Fruit fly (Drosophila melanogaster) whole organism, embryonic: ENCODE results near the gene Cdc7.

Experiments
- CG10543 ChIP-seq: fragments of 200-800 bp; sonication (Bioruptor generic); optimal IDR thresholded peaks from 3 replicates; lab custom pipeline; 2017; ENCODE audit warnings: missing biosample characterization, mild to moderate bottlenecking, missing genetic modification characterization, moderate library complexity
- CG11456 ChIP-seq: fragments of 200-800 bp; sonication (Bioruptor generic); IDR thresholded peaks from 3 replicates; pipeline ENCODE4 v1.3.6; 2022; ENCODE audit warnings: missing biosample characterization, missing genetic modification characterization
- CG12391 ChIP-seq: fragments of 200-800 bp; sonication (Bioruptor generic); optimal IDR thresholded peaks from 3 replicates; lab custom pipeline; 2018; ENCODE audit warnings: missing biosample characterization, mild to moderate bottlenecking, missing genetic modification characterization, moderate library complexity
- CG15601 ChIP-seq: fragments of 200-800 bp; sonication (Bioruptor generic); optimal IDR thresholded peaks from 3 replicates; lab custom pipeline; 2019; ENCODE audit warnings: missing biosample characterization, mild to moderate bottlenecking, missing genetic modification characterization, moderate library complexity
- CG16779 ChIP-seq: fragments of 200-800 bp; sonication (Bioruptor generic); IDR thresholded peaks from 2 replicates; pipeline ENCODE4 v1.3.6; 2022; ENCODE audit warnings: missing biosample characterization, missing genetic modification characterization
- CG17186 ChIP-seq: fragments of 200-800 bp; sonication (Bioruptor generic); optimal IDR thresholded peaks from 3 replicates; lab custom pipeline; 2017; ENCODE audit warnings: missing biosample characterization, missing genetic modification reagents, missing genetic modification characterization
- CG18262 ChIP-seq: fragments of 200-800 bp; optimal IDR thresholded peaks from 3 replicates; lab custom pipeline; 2019; ENCODE audit warnings: missing biosample characterization, mild to moderate bottlenecking, missing genetic modification characterization, moderate library complexity
- CG18476 ChIP-seq: fragments of 200-800 bp; sonication (Bioruptor generic); optimal IDR thresholded peaks from 2 replicates; lab custom pipeline; 2016; ENCODE audit warnings: missing biosample characterization, mild to moderate bottlenecking, missing genetic modification characterization
- CG18619 ChIP-seq: fragments of 200-800 bp; sonication (Bioruptor generic); optimal IDR thresholded peaks from 3 replicates; lab custom pipeline; 2017; ENCODE audit warnings: missing biosample characterization, mild to moderate bottlenecking, missing genetic modification characterization
- CG2129 ChIP-seq: fragments of 200-800 bp; sonication (Bioruptor generic); IDR thresholded peaks from 2 replicates; pipeline ENCODE4 v1.3.6; 2022; ENCODE audit warnings: missing biosample characterization, missing genetic modification characterization; ENCODE audit not compliant: partially characterized antibody
- CG31388 ChIP-seq: fragments of 200-800 bp; sonication (Bioruptor generic); optimal IDR thresholded peaks from 2 replicates; lab custom pipeline; 2016; ENCODE audit warnings: missing biosample characterization, missing genetic modification characterization
- CG31441 ChIP-seq: fragments of 200-800 bp; sonication (Bioruptor generic); IDR thresholded peaks from 2 replicates; pipeline ENCODE4 v1.3.6; 2022; ENCODE audit warnings: missing biosample characterization, missing genetic modification characterization
- CG4282 ChIP-seq: fragments of 200-800 bp; sonication (Bioruptor generic); optimal IDR thresholded peaks from 2 replicates; lab custom pipeline; 2016; ENCODE audit warnings: missing biosample characterization, missing genetic modification characterization
- CG4404 ChIP-seq: fragments of 200-800 bp; sonication (Bioruptor generic); IDR thresholded peaks from 2 replicates; pipeline ENCODE4 v1.3.6; 2022; ENCODE audit warnings: missing biosample characterization, missing genetic modification characterization
- CG6254 ChIP-seq: fragments of 200-800 bp; sonication (Bioruptor generic); optimal IDR thresholded peaks from 3 replicates; lab custom pipeline; 2017; ENCODE audit warnings: mild to moderate bottlenecking, missing biosample characterization, missing genetic modification reagents, missing genetic modification characterization
- CG9797 ChIP-seq: fragments of 200-800 bp; sonication (Bioruptor generic); optimal IDR thresholded peaks from 3 replicates; lab custom pipeline; 2018; ENCODE audit warnings: missing biosample characterization, mild to moderate bottlenecking, missing genetic modification characterization
- CG9817 ChIP-seq: fragments of 200-800 bp; sonication (Bioruptor generic); optimal IDR thresholded peaks from 2 replicates; lab custom pipeline; 2018; ENCODE audit warnings: missing biosample characterization, mild to moderate bottlenecking, missing genetic modification characterization, moderate library complexity
- CoRest ChIP-seq: fragments of 200-800 bp; sonication (Bioruptor generic); optimal IDR thresholded peaks from 3 replicates; lab custom pipeline; 2018; ENCODE audit warnings: missing biosample characterization, mild to moderate bottlenecking, missing genetic modification characterization, moderate library complexity
- D19A ChIP-seq: fragments of 200-800 bp; optimal IDR thresholded peaks from 3 replicates; lab custom pipeline; 2019; ENCODE audit warnings: missing biosample characterization, mild to moderate bottlenecking, missing genetic modification characterization, moderate library complexity
- Dll ChIP-seq: fragments of 200-800 bp; sonication (Bioruptor generic); IDR thresholded peaks from 4 replicates; pipeline ENCODE4 v1.3.6; 2022; ENCODE audit warnings: missing biosample characterization, missing genetic modification characterization; ENCODE audit not compliant: partially characterized antibody
- Eip74EF ChIP-seq, 2 experiments: fragments of 200-800 bp in 1 of 2; fragments of >200 bp in 1 of 2; sonication (Bioruptor generic) in 1 of 2; optimal IDR thresholded peaks; 2 replicates each; lab custom pipeline; 2017 to 2019; ENCODE audit warnings: missing biosample characterization in 2 of 2, missing genetic modification characterization in 2 of 2, mild to moderate bottlenecking in 1 of 2, moderate library complexity in 1 of 2
- Hr39 ChIP-seq: fragments of >200 bp; optimal IDR thresholded peaks from 2 replicates; lab custom pipeline; 2017
- Hsf ChIP-seq: fragments of 200-800 bp; sonication (Bioruptor generic); optimal IDR thresholded peaks from 3 replicates; lab custom pipeline; 2016; ENCODE audit warnings: missing biosample characterization, missing genetic modification characterization
- Myb ChIP-seq: fragments of 200-800 bp; sonication (Bioruptor generic); optimal IDR thresholded peaks from 2 replicates; lab custom pipeline; 2016; ENCODE audit warnings: missing biosample characterization, missing genetic modification characterization
- Neu2 ChIP-seq: fragments of 200-800 bp; sonication (Bioruptor generic); optimal IDR thresholded peaks from 3 replicates; lab custom pipeline; 2016; ENCODE audit warnings: missing biosample characterization, missing genetic modification characterization, borderline replicate concordance
- Oaz ChIP-seq: fragments of 200-800 bp; sonication (Bioruptor generic); IDR thresholded peaks from 2 replicates; pipeline ENCODE4 v1.3.6; 2022; ENCODE audit warnings: missing biosample characterization, missing genetic modification characterization
- Scr ChIP-seq: fragments of 200-800 bp; sonication (Bioruptor generic); IDR thresholded peaks from 2 replicates; pipeline ENCODE4 v1.3.6; 2022; ENCODE audit warnings: missing biosample characterization, missing genetic modification characterization; ENCODE audit not compliant: partially characterized antibody
- Side ChIP-seq: fragments of 200-800 bp; sonication (Bioruptor generic); optimal IDR thresholded peaks from 2 replicates; lab custom pipeline; 2016; ENCODE audit warnings: missing biosample characterization, missing genetic modification characterization
- Vsx1 ChIP-seq: fragments of 200-800 bp; sonication (Bioruptor generic); optimal IDR thresholded peaks from 2 replicates; lab custom pipeline; 2017; ENCODE audit warnings: missing biosample characterization, mild to moderate bottlenecking, missing genetic modification characterization, missing genetic modification reagents
- aop ChIP-seq: fragments of 200-800 bp; sonication (Bioruptor generic); IDR thresholded peaks from 2 replicates; pipeline ENCODE4 v1.3.6; 2022; ENCODE audit warnings: missing biosample characterization, missing genetic modification characterization
- ci ChIP-seq: fragments of 200-800 bp; sonication (Bioruptor generic); IDR thresholded peaks from 3 replicates; pipeline ENCODE4 v1.3.6; 2022; ENCODE audit warnings: missing biosample characterization, missing genetic modification characterization
- cwo ChIP-seq: fragments of 200-800 bp; sonication (Bioruptor generic); optimal IDR thresholded peaks from 3 replicates; lab custom pipeline; 2017; ENCODE audit warnings: missing biosample characterization, missing genetic modification characterization, mild to moderate bottlenecking, moderate library complexity, missing genetic modification reagents
- dan ChIP-seq: fragments of 200-800 bp; sonication (Bioruptor generic); IDR thresholded peaks from 2 replicates; pipeline ENCODE4 v1.3.6; 2022; ENCODE audit warnings: missing biosample characterization, missing genetic modification characterization
- fd96Cb ChIP-seq: fragments of 200-800 bp; sonication (Bioruptor generic); optimal IDR thresholded peaks from 2 replicates; lab custom pipeline; 2018; ENCODE audit warnings: missing biosample characterization, mild to moderate bottlenecking, missing genetic modification characterization, moderate library complexity
- ftz-f1 ChIP-seq: fragments of 200-800 bp; sonication (Bioruptor generic); optimal IDR thresholded peaks from 2 replicates; lab custom pipeline; 2016; ENCODE audit warnings: missing biosample characterization, missing genetic modification characterization
- gem ChIP-seq: fragments of 200-800 bp; sonication (Bioruptor generic); optimal IDR thresholded peaks from 2 replicates; lab custom pipeline; 2019; ENCODE audit warnings: missing biosample characterization, mild to moderate bottlenecking, missing genetic modification characterization, moderate library complexity
- hb ChIP-seq: fragments of 200-800 bp; sonication (Bioruptor generic); IDR thresholded peaks from 3 replicates; pipeline ENCODE4 v1.3.6; 2022; ENCODE audit warnings: missing biosample characterization, missing genetic modification characterization; ENCODE audit not compliant: partially characterized antibody
- lbe ChIP-seq: fragments of 200-800 bp; sonication (Bioruptor generic); optimal IDR thresholded peaks from 2 replicates; lab custom pipeline; 2016; ENCODE audit warnings: missing biosample characterization, mild to moderate bottlenecking, missing genetic modification characterization
- nau ChIP-seq: fragments of 200-800 bp; sonication (Bioruptor generic); optimal IDR thresholded peaks from 3 replicates; lab custom pipeline; 2017; ENCODE audit warnings: missing biosample characterization, mild to moderate bottlenecking, missing genetic modification characterization, missing genetic modification reagents
- onecut ChIP-seq: fragments of 200-800 bp; sonication (Bioruptor generic); IDR thresholded peaks from 2 replicates; pipeline ENCODE4 v1.3.6; 2022; ENCODE audit warnings: missing biosample characterization, missing genetic modification characterization
- pnt ChIP-seq: fragments of 200-800 bp; sonication (Bioruptor generic); optimal IDR thresholded peaks from 3 replicates; lab custom pipeline; 2016; ENCODE audit warnings: missing biosample characterization, missing genetic modification characterization
- pros ChIP-seq: fragments of 200-800 bp; sonication (Bioruptor generic); optimal IDR thresholded peaks from 3 replicates; lab custom pipeline; 2019; ENCODE audit warnings: missing biosample characterization, mild to moderate bottlenecking, missing genetic modification characterization, moderate library complexity
- pzg ChIP-seq: fragments of 200-800 bp; sonication (Bioruptor generic); optimal IDR thresholded peaks from 3 replicates; lab custom pipeline; 2018; ENCODE audit warnings: missing biosample characterization, mild to moderate bottlenecking, missing genetic modification characterization, moderate library complexity
- slou ChIP-seq: fragments of 200-800 bp; sonication (Bioruptor generic); optimal IDR thresholded peaks from 3 replicates; lab custom pipeline; 2016; ENCODE audit warnings: missing biosample characterization, missing genetic modification characterization
- slp2 ChIP-seq: fragments of 200-800 bp; sonication (Bioruptor generic); optimal IDR thresholded peaks from 2 replicates; lab custom pipeline; 2016; ENCODE audit warnings: missing biosample characterization, missing genetic modification characterization
- sqz ChIP-seq: fragments of 200-800 bp; sonication (Bioruptor generic); optimal IDR thresholded peaks from 3 replicates; lab custom pipeline; 2018; ENCODE audit warnings: missing biosample characterization, mild to moderate bottlenecking, missing genetic modification characterization
- tio ChIP-seq: fragments of 200-800 bp; sonication (Bioruptor generic); optimal IDR thresholded peaks from 2 replicates; lab custom pipeline; 2017; ENCODE audit warnings: missing biosample characterization, missing genetic modification characterization, inconsistent platforms
- tx ChIP-seq: fragments of 200-800 bp; sonication (Bioruptor generic); optimal IDR thresholded peaks from 2 replicates; lab custom pipeline; 2016; ENCODE audit warnings: missing biosample characterization, missing genetic modification characterization
- z ChIP-seq: fragments of 200-800 bp; sonication (Bioruptor generic); IDR thresholded peaks from 3 replicates; pipeline ENCODE4 v1.3.6; 2022; ENCODE audit warnings: missing biosample characterization, missing genetic modification characterization

Cdc7 gene

dm6 chrX:6656023-6656594, 1.8 kb downstream of the Cdc7 start (continued):
- TF ChIP-seq pros (no peak), CG9817 (tag; lab: Kevin White, UChicago) (peak; percentile 78), CG31441 (GFP tag; lab: Robert Waterston, UW) (peak; percentile 82), Neu2 (GFP tag; lab: Kevin White, UChicago) (peak; percentile 20), hb (GFP tag; lab: Robert Waterston, UW) (no peak), CG17186 (GFP tag; lab: Kevin White, UChicago) (peak; percentile 28), pzg (no peak), tio (GFP tag; lab: Kevin White, UChicago) (peak; percentile 82), D19A (peak; percentile 80), CG16779 (GFP tag; lab: Robert Waterston, UW) (no peak), sqz (peak; percentile 56), CG18476 (GFP tag; lab: Kevin White, UChicago) (peak; percentile 74), CG18619 (GFP tag; lab: Kevin White, UChicago) (peak; percentile 87), Hr39 (no peak), lbe (GFP tag; lab: Kevin White, UChicago) (peak; percentile 76), Hsf (GFP tag; lab: Kevin White, UChicago) (peak; percentile 83), CG11456 (GFP tag; lab: Robert Waterston, UW) (peak; percentile 75; the same call in 2 of the 3 replicates), CG6254 (GFP tag; lab: Kevin White, UChicago) (peak; percentile 47), ci (peak; percentile 67; the same call in 2 of the 3 replicates), CG18262 (tag; lab: Kevin White, UChicago) (peak; percentile 85), CG4282 (GFP tag; lab: Kevin White, UChicago) (no peak), Myb (GFP tag; lab: Kevin White, UChicago) (peak; percentile 60), CoRest (tag; lab: Kevin White, UChicago) (peak; percentile 88), onecut (GFP tag; lab: Robert Waterston, UW) (peak; percentile 81), Dll (GFP tag; lab: Robert Waterston, UW) (no peak), Scr (GFP tag; lab: Robert Waterston, UW) (no peak), slp2 (GFP tag; lab: Kevin White, UChicago) (peak; percentile 85), pnt (GFP tag; lab: Kevin White, UChicago) (peak; percentile 62), nau (peak; percentile 83), CG2129 (GFP tag; lab: Robert Waterston, UW) (no peak), CG12391 (peak; percentile 82), Oaz (GFP tag; lab: Robert Waterston, UW) (no peak; the same call in 1 of the 2 replicates), CG9797 (GFP tag; lab: Kevin White, UChicago) (no peak), aop (GFP tag; lab: Robert Waterston, UW) (0 out of 2 replicates have a peak, but pooled peaks have one; percentile 31), slou (GFP tag; lab: Kevin White, UChicago) (peak; percentile 76), cwo (GFP tag; lab: Kevin White, UChicago) (peak; percentile 86), tx (peak; percentile 69), fd96Cb (tag; lab: Kevin White, UChicago) (peak; percentile 84), Side (peak; percentile 73), CG15601 (tag; lab: Kevin White, UChicago) (peak; percentile 49), ftz-f1 (GFP tag; lab: Kevin White, UChicago) (no peak), dan (GFP tag; lab: Robert Waterston, UW) (no peak), gem (tag; lab: Kevin White, UChicago) (peak; percentile 89), CG4404 (GFP tag; lab: Robert Waterston, UW) (peak; percentile 72), CG10543 (peak; percentile 54), z (GFP tag; lab: Robert Waterston, UW) (no peak), Vsx1 (GFP tag; lab: Kevin White, UChicago) (peak; percentile 62), CG31388 (peak; percentile 41), Eip74EF (GFP tag; optimal IDR thresholded peaks at IDR 0.05; lab: Kevin White, UChicago) (peak in 1 of 2 experiments; percentile 86)
